Worm (Caenorhabditis elegans) whole organism, mixed stage, embryonic: Measurements from ENCODE around the gene old-2.
"Not testable (repeated sequence)": the region's sequence is repeated elsewhere in the genome, so short reads cannot be mapped to it uniquely, and the experiment has no call there.

Experiments used
- blmp-1 ChIP-seq: fragments of 150-350 bp; optimal IDR thresholded peaks from 2 replicates; lab custom pipeline; 2014; ENCODE audit warnings: missing biosample characterization, missing genetic modification characterization
- ceh-43 ChIP-seq: fragments of 200-800 bp; sonication (Bioruptor generic); optimal IDR thresholded peaks from 2 replicates; lab custom pipeline; 2018; ENCODE audit warnings: mild to moderate bottlenecking, missing genetic modification characterization, moderate library complexity, missing compliant biosample characterization
- ces-1 ChIP-seq: fragments of 150-350 bp; optimal IDR thresholded peaks from 2 replicates; lab custom pipeline; 2014; ENCODE audit warnings: missing biosample characterization, missing genetic modification reagents, missing genetic modification characterization
- cnd-1 ChIP-seq: fragments of 200-800 bp; sonication (Bioruptor generic); optimal IDR thresholded peaks from 2 replicates; lab custom pipeline; 2018; ENCODE audit warnings: mild to moderate bottlenecking, missing genetic modification characterization, missing compliant biosample characterization
- drap-1 ChIP-seq: fragments of 200-800 bp; sonication (Bioruptor generic); optimal IDR thresholded peaks from 3 replicates; lab custom pipeline; 2018; ENCODE audit warnings: mild to moderate bottlenecking, missing genetic modification characterization, missing compliant biosample characterization
- elt-1 ChIP-seq: sonication (generic microtip); optimal IDR thresholded peaks from 2 replicates; lab custom pipeline; 2017; ENCODE audit warnings: missing genetic modification characterization, mild to moderate bottlenecking, missing compliant biosample characterization, antibody characterized with exemption, moderate library complexity, borderline replicate concordance; ENCODE audit not compliant: insufficient read depth
- elt-3 ChIP-seq: fragments of 150-350 bp; optimal IDR thresholded peaks from 2 replicates; lab custom pipeline; 2014; ENCODE audit warnings: missing biosample characterization, missing genetic modification characterization
- flh-1 ChIP-seq: fragments of 200-800 bp; sonication (Bioruptor generic); optimal IDR thresholded peaks from 2 replicates; lab custom pipeline; 2018; ENCODE audit warnings: mild to moderate bottlenecking, missing genetic modification characterization, moderate library complexity, missing compliant biosample characterization
- ham-2 ChIP-seq: fragments of 200-800 bp; sonication (Bioruptor generic); optimal IDR thresholded peaks from 2 replicates; lab custom pipeline; 2018; ENCODE audit warnings: mild to moderate bottlenecking, missing genetic modification characterization, missing compliant biosample characterization
- hlh-1 ChIP-seq: fragments of 150-350 bp; optimal IDR thresholded peaks from 2 replicates; lab custom pipeline; 2014; ENCODE audit warnings: missing biosample characterization, missing genetic modification reagents, missing genetic modification characterization
- lin-13 ChIP-seq: fragments of 150-350 bp; optimal IDR thresholded peaks from 2 replicates; lab custom pipeline; 2014; ENCODE audit warnings: missing biosample characterization, missing genetic modification characterization
- lin-32 ChIP-seq: fragments of 200-800 bp; sonication (Bioruptor generic); optimal IDR thresholded peaks from 2 replicates; lab custom pipeline; 2018; ENCODE audit warnings: mild to moderate bottlenecking, missing genetic modification characterization, missing compliant biosample characterization
- lsy-2 ChIP-seq: fragments of 150-350 bp; optimal IDR thresholded peaks from 2 replicates; lab custom pipeline; 2014; ENCODE audit warnings: missing biosample characterization, missing genetic modification characterization
- mep-1 ChIP-seq: fragments of 150-350 bp; optimal IDR thresholded peaks from 2 replicates; lab custom pipeline; 2017; ENCODE audit warnings: missing biosample characterization, missing genetic modification reagents, missing genetic modification characterization, inconsistent platforms
- mls-2 ChIP-seq: sonication (generic microtip); optimal IDR thresholded peaks from 2 replicates; lab custom pipeline; 2016; ENCODE audit warnings: mild to moderate bottlenecking, missing genetic modification characterization, moderate library complexity, missing compliant biosample characterization
- nhr-12 ChIP-seq: fragments of 150-350 bp; optimal IDR thresholded peaks from 2 replicates; lab custom pipeline; 2014; ENCODE audit warnings: missing biosample characterization, missing genetic modification characterization
- nhr-2 ChIP-seq: fragments of 150-350 bp; optimal IDR thresholded peaks from 2 replicates; lab custom pipeline; 2014; ENCODE audit warnings: missing biosample characterization, missing genetic modification characterization
- nhr-237 ChIP-seq: fragments of 150-350 bp; optimal IDR thresholded peaks from 2 replicates; lab custom pipeline; 2014; ENCODE audit warnings: missing biosample characterization, missing genetic modification characterization
- nhr-76 ChIP-seq: sonication (generic microtip); optimal IDR thresholded peaks from 2 replicates; lab custom pipeline; 2017; ENCODE audit warnings: missing biosample characterization, missing genetic modification characterization
- pha-4 ChIP-seq: fragments of 150-350 bp; optimal IDR thresholded peaks from 2 replicates; lab custom pipeline; 2018; ENCODE audit warnings: missing biosample characterization, missing genetic modification reagents, missing genetic modification characterization
- sem-2 ChIP-seq: fragments of 200-800 bp; sonication (Bioruptor generic); optimal IDR thresholded peaks from 2 replicates; lab custom pipeline; 2018; ENCODE audit warnings: mild to moderate bottlenecking, missing genetic modification characterization, missing compliant biosample characterization
- snpc-4 ChIP-seq: fragments of 150-350 bp; optimal IDR thresholded peaks from 2 replicates; lab custom pipeline; 2014; ENCODE audit warnings: missing biosample characterization, missing genetic modification characterization
- sptf-1 ChIP-seq: sonication (generic microtip); optimal IDR thresholded peaks from 2 replicates; lab custom pipeline; 2017; ENCODE audit warnings: mild to moderate bottlenecking, missing genetic modification characterization, moderate library complexity, missing compliant biosample characterization
- unc-120 ChIP-seq: sonication (generic microtip); optimal IDR thresholded peaks from 2 replicates; lab custom pipeline; 2017; ENCODE audit warnings: missing genetic modification characterization, missing compliant biosample characterization; ENCODE audit not compliant: poor library complexity, severe bottlenecking
- unc-39 ChIP-seq: fragments of 150-350 bp; optimal IDR thresholded peaks from 2 replicates; lab custom pipeline; 2014; ENCODE audit warnings: missing biosample characterization, missing genetic modification characterization
- unc-62 ChIP-seq: fragments of 150-350 bp; optimal IDR thresholded peaks from 2 replicates; lab custom pipeline; 2014; ENCODE audit warnings: missing biosample characterization, missing genetic modification reagents, missing genetic modification characterization
- zip-8 ChIP-seq: fragments of 150-350 bp; optimal IDR thresholded peaks from 2 replicates; lab custom pipeline; 2014; ENCODE audit warnings: missing biosample characterization, missing genetic modification characterization
- ztf-11 ChIP-seq: fragments of 150-350 bp; optimal IDR thresholded peaks from 2 replicates; lab custom pipeline; 2014; ENCODE audit warnings: missing biosample characterization, missing genetic modification characterization

The old-2 gene

ce11 chrII:9866378-9866777, 17.0 kb upstream of the old-2 start, which contains the start of gene chil-1:
TSS of gene chil-1 (minus strand) at chrII:9866478.
- TF ChIP-seq cnd-1 (tag; lab: Kevin White, UChicago); nhr-76; mep-1 (tag; lab: Kevin White, UChicago): not testable (repeated sequence)

DNA sequence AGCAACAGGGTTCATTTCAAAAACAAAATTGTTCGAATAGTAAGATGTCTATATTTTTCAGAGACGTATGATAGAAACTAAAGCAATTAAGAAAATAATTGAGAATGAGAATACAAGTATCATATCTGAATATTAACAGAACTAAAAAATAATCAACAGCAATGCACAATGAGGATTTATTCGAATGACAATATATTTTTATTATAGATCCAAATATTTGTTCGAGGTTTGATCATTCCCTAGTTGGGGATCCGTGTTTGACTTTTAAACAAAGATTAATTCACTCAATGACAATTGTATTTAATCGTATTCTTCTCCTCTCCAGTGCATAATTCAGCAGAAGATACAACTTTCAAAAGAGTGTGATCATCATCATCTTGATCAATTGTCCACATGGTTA, 12.8 kb upstream of the old-2 start, which contains the start of gene C08H9.18:
Gene C08H9.18 (minus strand): TSS at position 101 of the 400 bp plus-strand sequence.
- no peak for TF ChIP-seq ces-1
- no peak for TF ChIP-seq sem-2
- no peak for TF ChIP-seq zip-8 (tag; lab: Kevin White, UChicago)
- TF ChIP-seq lin-32 (GFP tag; lab: Kevin White, UChicago): no peak
- no peak for TF ChIP-seq elt-3 (tag; lab: Kevin White, UChicago)
- TF ChIP-seq drap-1 (GFP tag; lab: Kevin White, UChicago): no peak
- TF ChIP-seq unc-39 (tag; lab: Kevin White, UChicago): no peak
- no peak for TF ChIP-seq cnd-1 (tag; lab: Kevin White, UChicago)
- no peak for TF ChIP-seq pha-4 (tag; lab: Kevin White, UChicago)
- TF ChIP-seq ham-2 (GFP tag; lab: Kevin White, UChicago): no peak
- TF ChIP-seq nhr-76: no peak

DNA sequence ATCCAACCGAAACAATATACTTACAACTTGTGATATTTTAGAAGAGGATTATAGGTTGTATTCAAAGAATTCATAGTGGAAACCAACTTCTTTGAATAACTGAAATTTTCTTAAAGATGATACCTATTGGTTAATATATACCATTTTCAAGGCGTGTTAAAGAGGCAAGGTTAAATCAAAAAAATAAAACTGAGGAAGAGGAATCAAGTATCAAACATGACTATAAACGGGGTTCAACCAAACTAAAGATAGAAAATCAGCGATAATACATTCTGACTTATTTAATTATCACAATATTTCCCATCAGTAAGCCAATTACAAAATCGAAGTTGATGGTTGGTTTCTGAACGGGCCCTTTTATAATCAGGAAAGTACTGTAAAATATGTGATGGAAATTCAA, 12.0 kb upstream of the old-2 start, which contains the start of gene chil-3:
Gene chil-3 (minus strand): TSS at position 101 of the 400 bp plus-strand sequence.
- TF ChIP-seq ztf-11 (tag; lab: Kevin White, UChicago) (no peak), sptf-1 (tag; lab: Kevin White, UChicago) (no peak), nhr-12 (tag; lab: Kevin White, UChicago) (no peak), nhr-76 (no peak), unc-120 (tag; lab: Kevin White, UChicago) (no peak), elt-1 (tag; lab: Kevin White, UChicago) (no peak), nhr-2 (no peak), unc-39 (tag; lab: Kevin White, UChicago) (no peak), sem-2 (no peak), hlh-1 (tag; lab: Kevin White, UChicago) (no peak), lsy-2 (tag; lab: Kevin White, UChicago) (no peak), nhr-237 (tag; lab: Kevin White, UChicago) (no peak), mls-2 (tag; lab: Kevin White, UChicago) (no peak), unc-62 (GFP tag; lab: Kevin White, UChicago) (no peak), flh-1 (GFP tag; lab: Kevin White, UChicago) (no peak), lin-13 (no peak), snpc-4 (no peak), ham-2 (GFP tag; lab: Kevin White, UChicago) (no peak), drap-1 (GFP tag; lab: Kevin White, UChicago) (no peak), ceh-43 (GFP tag; lab: Kevin White, UChicago) (no peak)

DNA sequence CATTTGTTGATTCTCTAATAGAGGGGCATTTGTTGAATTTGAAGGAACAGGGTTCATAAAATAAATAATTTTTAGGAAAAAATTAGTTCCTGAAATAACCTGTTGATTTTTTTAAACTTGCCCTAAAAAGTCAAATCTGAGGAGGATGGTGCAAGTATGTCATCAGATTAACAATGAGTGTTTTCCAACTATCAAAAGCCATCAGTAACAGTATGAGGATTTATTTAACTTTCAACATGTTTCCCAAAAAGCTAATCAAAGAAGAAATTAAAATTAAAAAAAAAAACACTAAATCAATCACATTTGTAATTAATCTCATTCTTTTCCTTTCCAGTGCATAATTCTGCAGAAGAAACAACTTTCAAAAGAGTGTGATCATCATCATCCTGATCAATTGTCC, 10.2 kb upstream of the old-2 start, which contains the start of gene chil-5:
Gene chil-5 (minus strand): TSS at position 101 of the 400 bp plus-strand sequence.
- no peak for TF ChIP-seq unc-39 (tag; lab: Kevin White, UChicago)

DNA sequence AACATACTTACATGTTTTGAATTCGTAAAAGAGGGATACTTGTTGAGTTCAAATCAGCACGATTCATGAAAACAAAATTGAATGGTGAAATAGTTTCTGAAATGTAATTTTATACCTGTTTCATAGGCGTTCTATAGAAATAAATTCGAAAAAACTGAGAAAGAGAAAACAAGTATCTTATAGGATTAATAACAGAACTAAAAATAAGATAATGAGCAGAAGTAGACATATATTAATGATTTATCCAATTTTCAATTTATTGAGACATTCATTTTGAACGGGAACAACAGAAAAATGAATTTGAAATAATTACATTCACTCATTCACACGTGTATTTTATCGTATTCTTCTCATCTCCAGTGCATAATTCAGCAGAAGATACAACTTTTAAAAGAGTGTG, 8.4 kb upstream of the old-2 start, which contains the start of gene chil-6:
Gene chil-6 (minus strand): TSS at position 101 of the 400 bp plus-strand sequence.
- TF ChIP-seq nhr-237 (tag; lab: Kevin White, UChicago): no peak
- TF ChIP-seq zip-8 (tag; lab: Kevin White, UChicago): no peak
- TF ChIP-seq flh-1 (GFP tag; lab: Kevin White, UChicago): no peak
- TF ChIP-seq sptf-1 (tag; lab: Kevin White, UChicago): no peak
- no peak for TF ChIP-seq unc-62 (GFP tag; lab: Kevin White, UChicago)
- no peak for TF ChIP-seq lin-32 (GFP tag; lab: Kevin White, UChicago)
- TF ChIP-seq nhr-12 (tag; lab: Kevin White, UChicago): no peak
- TF ChIP-seq, all 35 proteins: peak for 0

DNA sequence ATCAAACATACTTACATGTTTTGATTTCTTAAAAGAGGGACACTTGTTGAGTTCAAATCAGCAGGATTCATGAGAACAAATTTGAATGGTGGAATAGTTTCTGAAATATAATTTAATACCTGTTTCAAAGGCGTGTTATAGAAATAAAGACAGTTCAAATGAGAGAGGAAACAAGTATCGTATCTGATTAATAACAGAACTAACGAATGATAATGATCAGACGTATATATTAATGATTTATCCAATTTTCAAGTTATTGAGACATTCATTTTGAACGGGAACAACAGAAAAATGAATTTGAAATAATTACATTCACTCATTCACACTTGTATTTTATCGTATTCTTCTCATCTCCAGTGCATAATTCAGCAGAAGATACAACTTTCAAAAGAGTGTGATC, 6.2 kb upstream of the old-2 start, which contains the start of gene chil-4:
Gene chil-4 (minus strand): TSS at position 101 of the 400 bp plus-strand sequence.
- TF ChIP-seq sptf-1 (tag; lab: Kevin White, UChicago) (no peak), flh-1 (GFP tag; lab: Kevin White, UChicago) (no peak), ces-1 (no peak), snpc-4 (no peak), zip-8 (tag; lab: Kevin White, UChicago) (no peak), blmp-1 (tag; lab: Kevin White, UChicago) (no peak), ceh-43 (GFP tag; lab: Kevin White, UChicago) (no peak)
